Worm (Caenorhabditis elegans) whole organism, early embryonic: Measurements from ENCODE around the gene srj-25.

Experiments used
- B0310.2 ChIP-seq: sonication (generic microtip); optimal IDR thresholded peaks from 2 replicates; lab custom pipeline; 2016; ENCODE audit warnings: mild to moderate bottlenecking, missing genetic modification characterization, missing compliant biosample characterization
- F13C5.2 ChIP-seq: sonication (generic microtip); optimal IDR thresholded peaks from 2 replicates; lab custom pipeline; 2017; ENCODE audit warnings: mild to moderate bottlenecking, missing genetic modification characterization, inconsistent platforms, missing compliant biosample characterization
- aly-1 ChIP-seq: sonication (generic microtip); optimal IDR thresholded peaks from 2 replicates; lab custom pipeline; 2016; ENCODE audit warnings: missing genetic modification characterization, missing compliant biosample characterization
- ama-1 ChIP-seq: fragments of 150-350 bp; optimal IDR thresholded peaks from 2 replicates; lab custom pipeline; 2014
- ceh-13 ChIP-seq: fragments of 200-800 bp; sonication (Bioruptor generic); optimal IDR thresholded peaks from 2 replicates; lab custom pipeline; 2018; ENCODE audit warnings: mild to moderate bottlenecking, missing genetic modification characterization, missing compliant biosample characterization
- ets-7 ChIP-seq: sonication (generic microtip); optimal IDR thresholded peaks from 2 replicates; lab custom pipeline; 2016; ENCODE audit warnings: missing genotype, missing genetic modification characterization, missing compliant biosample characterization
- flt-1 ChIP-seq: fragments of 200-800 bp; sonication (Bioruptor generic); IDR thresholded peaks from 2 replicates; pipeline ENCODE4 v1.3.6; 2022; ENCODE audit warnings: missing genetic modification characterization, missing compliant biosample characterization
- hmbx-1 ChIP-seq: sonication (generic microtip); optimal IDR thresholded peaks from 2 replicates; lab custom pipeline; 2016; ENCODE audit warnings: mild to moderate bottlenecking, missing genetic modification characterization, missing compliant biosample characterization
- hmg-4 ChIP-seq: fragments of 200-800 bp; sonication (Bioruptor generic); optimal IDR thresholded peaks from 2 replicates; lab custom pipeline; 2018; ENCODE audit warnings: mild to moderate bottlenecking, missing genetic modification characterization, missing compliant biosample characterization
- hnd-1 ChIP-seq: sonication (generic microtip); optimal IDR thresholded peaks from 2 replicates; lab custom pipeline; 2016; ENCODE audit warnings: missing genetic modification characterization, missing compliant biosample characterization
- pes-1 ChIP-seq: fragments of 200-800 bp; sonication (Bioruptor generic); IDR thresholded peaks from 2 replicates; pipeline ENCODE4 v1.3.6; 2022; ENCODE audit warnings: missing genetic modification reagents, missing genetic modification characterization, missing compliant biosample characterization
- scrt-1 ChIP-seq: fragments of 200-800 bp; sonication (Bioruptor generic); IDR thresholded peaks from 2 replicates; pipeline ENCODE4 v1.3.6; 2022; ENCODE audit warnings: missing genetic modification characterization, missing compliant biosample characterization
- sea-1 ChIP-seq: fragments of 200-800 bp; sonication (Bioruptor generic); conservative IDR thresholded peaks from 2 replicates; pipeline ENCODE4 v1.3.6; 2022; ENCODE audit warnings: missing genetic modification characterization, missing compliant biosample characterization
- tbx-11 ChIP-seq: fragments of 200-800 bp; sonication (Bioruptor generic); IDR thresholded peaks from 2 replicates; pipeline ENCODE4 v1.3.6; 2022; ENCODE audit warnings: missing genetic modification characterization, missing compliant biosample characterization

- no peak for TF ChIP-seq sea-1 (GFP tag; lab: Robert Waterston, UW)
- no peak for TF ChIP-seq hnd-1 (tag; lab: Kevin White, UChicago)
- TF ChIP-seq ama-1 (lab: Kevin White, UChicago) = no peak
- no peak for TF ChIP-seq scrt-1 (GFP tag; lab: Robert Waterston, UW)
- TF ChIP-seq pes-1 (GFP tag; lab: Robert Waterston, UW) = no peak
- TF ChIP-seq hmg-4 = no peak
- no peak for TF ChIP-seq tbx-11
- no peak for TF ChIP-seq B0310.2 (tag; lab: Kevin White, UChicago)
- TF ChIP-seq hmbx-1 (tag; lab: Kevin White, UChicago) = no peak
- no peak for TF ChIP-seq aly-1
- no peak for TF ChIP-seq flt-1 (GFP tag; lab: Robert Waterston, UW)
- TF ChIP-seq ets-7 = no peak
- TF ChIP-seq ceh-13 (GFP tag; lab: Kevin White, UChicago) = no peak
- TF ChIP-seq F13C5.2 (tag; lab: Kevin White, UChicago) = no peak
Measured at ce11 chrV:772210-772609, 36.1 kb upstream of the srj-25 start.
